Worm (Caenorhabditis elegans): Measurements from ENCODE around the gene F59B2.9.
"Not testable (repeated sequence)": the region's sequence is repeated elsewhere in the genome, so short reads cannot be mapped to it uniquely, and the experiment has no call there.

Gene F59B2.9

ce11 chrIII:9007183-9007582, 5.0 kb downstream of the F59B2.9 start (continued):
- TF ChIP-seq lsy-2 (tag; optimal IDR thresholded peaks at IDR 0.05) (no peak), nhr-2 (tag; optimal IDR thresholded peaks at IDR 0.05) (no peak)

DNA sequence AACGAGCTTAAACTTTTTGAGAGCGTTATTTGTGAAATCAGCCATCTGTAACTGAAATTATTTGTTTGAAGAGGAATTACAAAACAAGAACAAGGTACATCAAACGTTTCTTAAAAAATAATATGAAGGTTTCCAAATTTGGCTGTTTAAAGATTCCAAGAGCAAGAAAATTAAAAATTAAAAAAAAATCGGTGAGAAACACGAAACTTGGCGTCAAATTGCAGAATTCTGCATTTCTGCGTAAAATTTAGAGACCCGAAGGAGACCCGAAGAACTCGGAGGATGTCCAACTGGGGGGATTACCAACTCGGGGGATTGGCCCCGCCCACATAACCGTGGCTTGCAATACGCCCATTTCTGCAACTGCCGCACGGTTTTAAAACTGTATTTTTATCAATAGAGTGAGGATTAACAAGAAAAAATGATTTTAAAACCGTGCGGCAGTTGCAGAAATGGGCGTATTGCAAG, 6.3 kb downstream of the F59B2.9 start, which contains the start of gene rab-6.1:
Gene rab-6.1, minus strand, starts transcription at position 51 of the 468 bp plus-strand sequence.
- TF ChIP-seq mab-5 (tag; optimal IDR thresholded peaks at IDR 0.05); elt-1 (tag; optimal IDR thresholded peaks at IDR 0.05; ENCODE audit: borderline replicate concordance, insufficient read depth); ces-1 (GFP tag; optimal IDR thresholded peaks at IDR 0.05): not testable (repeated sequence)

DNA sequence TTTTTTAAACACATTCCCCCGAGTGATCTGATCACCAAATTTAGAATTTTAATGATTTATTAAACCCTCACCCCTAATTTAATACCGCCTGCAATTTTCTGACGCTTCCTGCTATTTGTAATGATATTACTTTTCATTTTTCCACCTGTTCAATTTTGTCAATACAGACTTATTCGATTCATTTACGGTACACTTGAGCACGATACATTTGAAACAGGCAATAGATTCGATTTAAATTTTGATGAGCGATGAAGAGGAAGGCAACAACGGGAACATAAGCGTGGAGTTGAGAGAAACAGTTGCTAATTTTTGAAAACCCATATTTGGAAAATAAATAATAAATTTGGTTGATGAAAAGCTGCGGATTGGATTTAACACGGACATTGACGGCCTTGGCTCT, 7.6 kb downstream of the F59B2.9 start:
- no peak for TF ChIP-seq ceh-39 (tag; optimal IDR thresholded peaks at IDR 0.05)
- no peak for TF ChIP-seq nhr-28 (tag; optimal IDR thresholded peaks at IDR 0.05)
- TF ChIP-seq zip-8 (tag; optimal IDR thresholded peaks at IDR 0.05): no peak
- TF ChIP-seq ztf-11 (tag; optimal IDR thresholded peaks at IDR 0.05): no peak
- TF ChIP-seq tbx-8 (GFP tag; optimal IDR thresholded peaks at IDR 0.05): no peak
- no peak for TF ChIP-seq nhr-2 (tag; optimal IDR thresholded peaks at IDR 0.05)
- no peak for TF ChIP-seq pha-4 (tag; optimal IDR thresholded peaks at IDR 0.05)
- no peak for TF ChIP-seq mab-5 (tag; optimal IDR thresholded peaks at IDR 0.05)
- no peak for TF ChIP-seq nhr-76 (tag; optimal IDR thresholded peaks at IDR 0.05)
- no peak for TF ChIP-seq elt-1 (tag; optimal IDR thresholded peaks at IDR 0.05; ENCODE audit: borderline replicate concordance, insufficient read depth)
- no peak for TF ChIP-seq drap-1 (GFP tag; optimal IDR thresholded peaks at IDR 0.05)
- no peak for TF ChIP-seq nhr-237 (tag; optimal IDR thresholded peaks at IDR 0.05)
- no peak for TF ChIP-seq snpc-4 (tag; optimal IDR thresholded peaks at IDR 0.05)
- TF ChIP-seq elt-3 (tag; optimal IDR thresholded peaks at IDR 0.05): no peak
- no peak for TF ChIP-seq cnd-1 (tag; optimal IDR thresholded peaks at IDR 0.05)
- no peak for TF ChIP-seq ham-2 (GFP tag; optimal IDR thresholded peaks at IDR 0.05)
- no peak for TF ChIP-seq mls-2 (tag; optimal IDR thresholded peaks at IDR 0.05)
- TF ChIP-seq M03D4.4 (tag; optimal IDR thresholded peaks at IDR 0.05): no peak

DNA sequence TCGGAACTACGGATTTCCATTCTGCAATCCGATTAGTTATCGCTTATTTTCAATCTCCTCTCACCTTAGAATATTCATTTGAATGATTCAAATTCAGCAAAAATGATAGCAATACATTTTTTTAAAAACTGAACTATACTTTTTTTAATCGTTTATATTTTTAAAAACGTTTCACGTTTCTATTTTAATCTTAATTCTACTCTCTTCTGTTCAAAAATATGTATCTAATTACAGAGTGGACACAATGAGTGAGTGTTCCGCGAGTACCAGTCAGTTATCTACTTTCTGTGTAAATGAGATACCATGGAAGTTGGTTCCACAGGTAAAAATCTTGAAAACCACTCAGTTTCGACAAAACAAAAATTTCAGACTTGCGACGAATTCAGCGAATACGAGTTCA, 9.7 kb downstream of the F59B2.9 start, which contains the start of the genes F59B2.15 and zif-1:
Gene F59B2.15, minus strand, starts transcription at position 101 of the 400 bp plus-strand sequence.
Gene zif-1, plus strand, starts transcription at position 235 of the 400 bp plus-strand sequence.
- TF ChIP-seq lin-32 (GFP tag; optimal IDR thresholded peaks at IDR 0.05) (no peak), ces-1 (GFP tag; optimal IDR thresholded peaks at IDR 0.05) (no peak), zip-8 (tag; optimal IDR thresholded peaks at IDR 0.05) (no peak), mep-1 (tag; optimal IDR thresholded peaks at IDR 0.05) (no peak), nhr-28 (tag; optimal IDR thresholded peaks at IDR 0.05) (no peak), snpc-4 (tag; optimal IDR thresholded peaks at IDR 0.05) (no peak), tbx-8 (GFP tag; optimal IDR thresholded peaks at IDR 0.05) (no peak), flh-1 (GFP tag; optimal IDR thresholded peaks at IDR 0.05) (no peak), ceh-43 (GFP tag; optimal IDR thresholded peaks at IDR 0.05) (no peak), M03D4.4 (tag; optimal IDR thresholded peaks at IDR 0.05) (no peak), unc-120 (tag; optimal IDR thresholded peaks at IDR 0.05; ENCODE audit: poor library complexity, severe bottlenecking) (no peak), unc-62 (GFP tag; optimal IDR thresholded peaks at IDR 0.05) (no peak), nhr-76 (tag; optimal IDR thresholded peaks at IDR 0.05) (no peak), sem-2 (GFP tag; optimal IDR thresholded peaks at IDR 0.05) (no peak), blmp-1 (tag; optimal IDR thresholded peaks at IDR 0.05) (no peak)

ce11 chrIII:9001899-9002298, 10.3 kb downstream of the F59B2.9 start, which contains the start of gene rpn-6.2:
TSS of gene rpn-6.2 (minus strand) at chrIII:9001999.
- no peak for TF ChIP-seq zip-8 (tag; optimal IDR thresholded peaks at IDR 0.05)
- no peak for TF ChIP-seq unc-120 (tag; optimal IDR thresholded peaks at IDR 0.05; ENCODE audit: poor library complexity, severe bottlenecking)
- TF ChIP-seq sem-2 (GFP tag; optimal IDR thresholded peaks at IDR 0.05): no peak
- no peak for TF ChIP-seq lsy-2 (tag; optimal IDR thresholded peaks at IDR 0.05)
- TF ChIP-seq cnd-1 (tag; optimal IDR thresholded peaks at IDR 0.05): no peak
- TF ChIP-seq nhr-12 (tag; optimal IDR thresholded peaks at IDR 0.05): no peak
- TF ChIP-seq nhr-76 (tag; optimal IDR thresholded peaks at IDR 0.05): no peak
- no peak for TF ChIP-seq drap-1 (GFP tag; optimal IDR thresholded peaks at IDR 0.05)
- no peak for TF ChIP-seq elt-1 (tag; optimal IDR thresholded peaks at IDR 0.05; ENCODE audit: borderline replicate concordance, insufficient read depth)
- no peak for TF ChIP-seq flh-1 (GFP tag; optimal IDR thresholded peaks at IDR 0.05)
- TF ChIP-seq ham-2 (GFP tag; optimal IDR thresholded peaks at IDR 0.05): no peak
- no peak for TF ChIP-seq ceh-39 (tag; optimal IDR thresholded peaks at IDR 0.05)
- TF ChIP-seq bed-3 (GFP tag; optimal IDR thresholded peaks at IDR 0.05): no peak
- TF ChIP-seq unc-62 (GFP tag; optimal IDR thresholded peaks at IDR 0.05): no peak
- no peak for TF ChIP-seq hlh-1 (tag; optimal IDR thresholded peaks at IDR 0.05)
- no peak for TF ChIP-seq sptf-1 (tag; optimal IDR thresholded peaks at IDR 0.05)
